Worm (Caenorhabditis elegans): ENCODE data around the gene srz-96.

Gene srz-96

DNA sequence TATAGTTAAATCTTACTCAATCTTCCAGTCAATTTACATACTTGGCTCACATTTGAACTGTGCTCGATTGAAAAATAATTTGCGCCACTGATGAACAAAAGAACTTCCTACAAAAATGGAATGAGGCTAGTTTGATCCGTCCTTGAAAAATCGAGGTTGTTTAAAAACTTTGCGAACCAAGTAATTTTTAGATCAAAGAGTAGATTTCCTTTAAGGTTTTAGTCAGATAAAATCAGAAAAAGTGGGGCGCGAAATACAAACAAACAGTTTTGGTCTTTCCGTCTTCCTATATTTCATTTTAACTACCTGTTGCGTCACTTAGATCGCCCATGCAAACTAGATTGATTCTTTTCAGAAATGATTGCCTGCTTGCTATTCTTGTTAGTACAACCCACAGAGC lies 2.8 kb downstream of the srz-96 start, which contains the start of gene Y68A4A.10:
Y68A4A.10 (plus strand) TSS at position 301 of the 400 bp plus-strand sequence.
- TF ChIP-seq aha-1 (tag) (peak; percentile 8), pqm-1 (tag; optimal IDR thresholded peaks at IDR 0.05) (no peak)

DNA sequence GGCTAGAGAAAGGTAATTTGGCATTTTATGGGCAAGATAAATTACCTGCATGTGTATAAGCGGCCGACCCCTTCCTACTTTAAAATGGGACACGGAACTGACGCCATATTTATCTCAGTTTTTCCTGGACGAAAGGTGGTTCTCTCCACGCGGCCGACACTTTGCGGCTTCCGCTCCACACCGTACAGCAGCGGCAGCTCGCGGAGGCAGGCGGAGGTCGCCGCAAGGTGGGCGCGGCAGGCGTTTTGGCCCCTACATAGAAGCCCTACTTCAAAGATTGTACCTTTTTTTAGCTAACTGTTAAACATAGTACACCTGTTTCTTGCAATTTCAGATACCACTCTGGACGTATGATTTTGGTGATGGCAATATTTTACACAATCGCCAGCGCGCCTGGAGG lies 7.4 kb downstream of the srz-96 start:
- TF ChIP-seq jun-1 (tag; optimal IDR thresholded peaks at IDR 0.05) (no peak), set-16 (GFP tag; IDR thresholded peaks at IDR 0.05) (peak; percentile 92)

DNA sequence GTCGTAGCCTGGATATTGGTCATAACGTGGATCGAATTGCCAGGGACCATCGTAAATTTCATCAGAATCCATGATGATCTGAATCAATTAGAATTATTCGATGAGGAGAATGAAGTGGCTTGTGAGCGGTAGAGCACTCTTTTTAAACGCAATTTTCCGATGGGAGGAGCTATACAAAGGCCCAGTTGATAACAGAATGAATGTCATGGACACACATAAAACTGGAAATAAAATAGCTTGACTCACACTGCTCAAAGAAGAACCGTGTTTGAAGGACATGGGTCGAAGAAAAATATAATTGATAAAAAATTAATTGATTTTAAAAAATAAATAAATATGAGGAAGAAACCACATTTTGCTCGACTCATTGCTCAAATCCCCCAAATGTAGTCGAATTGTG lies 9.0 kb downstream of the srz-96 start, which contains the start of gene Y68A4A.13:
Y68A4A.13 (minus strand) TSS at position 101 of the 400 bp plus-strand sequence.
- TF ChIP-seq spr-1 (tag; optimal IDR thresholded peaks at IDR 0.05): no peak
- TF ChIP-seq zip-2 (tag; optimal IDR thresholded peaks at IDR 0.05): no peak
- TF ChIP-seq aha-1 (tag): peak; percentile 44

DNA sequence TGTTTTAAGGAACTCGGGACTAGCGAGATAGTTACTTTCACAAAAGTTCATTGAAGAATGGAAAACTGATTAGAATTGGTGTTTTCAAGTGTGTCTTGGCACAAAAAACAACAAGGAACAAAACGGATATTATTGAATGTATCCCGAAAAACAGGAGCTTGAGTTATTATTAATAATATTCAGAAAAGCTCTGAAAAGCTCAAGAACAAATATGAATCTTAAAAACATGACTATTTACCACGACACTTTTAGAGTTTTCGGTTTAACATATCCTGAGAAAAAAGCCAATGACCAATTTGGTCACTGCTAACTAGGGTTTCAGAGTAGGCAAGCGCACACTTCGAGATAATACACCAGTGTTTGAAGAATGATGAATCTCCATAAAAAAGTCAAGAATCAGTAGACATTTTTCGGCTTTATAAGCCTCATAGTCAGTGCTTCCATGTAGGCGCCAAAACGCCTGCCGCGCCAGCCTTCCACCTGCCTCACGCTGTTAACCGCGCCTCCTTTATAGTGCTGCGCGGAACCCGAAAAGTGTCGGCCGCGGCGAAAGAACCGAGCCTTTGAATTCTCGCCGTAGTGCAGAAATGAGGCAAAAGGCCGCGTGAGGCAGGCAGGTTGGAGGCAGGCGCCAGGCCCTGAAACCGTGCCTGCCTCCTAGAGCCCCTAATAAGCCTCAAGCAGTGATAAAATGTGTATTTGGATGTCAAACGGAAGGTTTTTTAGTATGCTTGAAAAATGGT lies 13.1 kb downstream of the srz-96 start, which contains the start of gene srh-236:
srh-236 (minus strand) TSS at position 51 of the 743 bp plus-strand sequence.
- TF ChIP-seq set-16 (GFP tag; IDR thresholded peaks at IDR 0.05) (peak; percentile 86), cey-2 (tag; optimal IDR thresholded peaks at IDR 0.05; ENCODE audit: borderline replicate concordance, insufficient read depth) (no peak)

DNA sequence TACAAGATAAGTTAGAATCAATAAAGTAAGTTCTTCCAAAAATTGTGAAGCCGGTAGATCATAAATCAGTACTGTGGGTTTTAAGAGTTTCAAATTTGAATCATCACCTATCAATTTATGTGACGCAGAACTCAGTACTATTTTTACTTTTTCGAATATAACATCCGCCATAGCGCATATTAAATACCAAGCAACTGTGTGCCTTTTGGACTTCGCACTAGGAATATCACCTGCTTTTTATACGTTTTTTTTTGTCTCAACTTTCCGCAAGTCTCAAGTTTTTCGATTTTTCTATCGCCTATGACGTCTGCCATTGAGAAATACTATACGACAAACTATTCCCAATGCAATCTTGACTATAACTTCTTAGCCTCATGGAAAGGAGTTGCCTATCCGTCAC lies 13.7 kb downstream of the srz-96 start, which contains the start of gene srh-113:
srh-113 (plus strand) TSS at position 301 of the 400 bp plus-strand sequence.
- no peak for TF ChIP-seq lim-7 (GFP tag; IDR thresholded peaks at IDR 0.05)
- TF ChIP-seq nhr-102 (tag; optimal IDR thresholded peaks at IDR 0.05): no peak
- TF ChIP-seq mdt-29 (GFP tag; IDR thresholded peaks at IDR 0.05): no peak

DNA sequence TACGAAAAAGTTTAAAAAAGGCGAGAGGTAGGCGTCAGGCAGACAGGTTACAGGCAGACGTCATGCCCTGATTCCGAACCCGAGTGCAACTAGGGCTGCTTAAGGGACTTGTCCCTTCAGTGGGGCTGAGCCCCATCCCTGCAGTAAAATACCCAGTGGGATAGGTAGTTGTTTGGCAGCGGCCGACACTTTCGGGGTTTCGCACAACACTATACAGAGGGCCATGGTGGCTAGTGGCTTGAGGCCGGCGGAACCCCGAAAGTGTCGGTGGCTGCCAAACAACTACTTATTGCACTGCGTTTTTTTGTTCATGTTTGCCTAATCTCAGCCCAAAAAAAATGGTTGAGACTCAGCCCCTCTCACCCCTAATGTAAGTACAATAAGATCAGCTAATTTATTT lies 16.6 kb downstream of the srz-96 start:
- 0 out of 4 replicates have a peak, but pooled peaks of 1 of the 2 experiments have one; percentile 12 for TF ChIP-seq madf-5 (GFP tag; IDR thresholded peaks at IDR 0.05)
- TF ChIP-seq daf-16 (GFP tag; optimal IDR thresholded peaks at IDR 0.05): no peak
- no peak for TF ChIP-seq daf-16 (tag; optimal IDR thresholded peaks at IDR 0.05)

DNA sequence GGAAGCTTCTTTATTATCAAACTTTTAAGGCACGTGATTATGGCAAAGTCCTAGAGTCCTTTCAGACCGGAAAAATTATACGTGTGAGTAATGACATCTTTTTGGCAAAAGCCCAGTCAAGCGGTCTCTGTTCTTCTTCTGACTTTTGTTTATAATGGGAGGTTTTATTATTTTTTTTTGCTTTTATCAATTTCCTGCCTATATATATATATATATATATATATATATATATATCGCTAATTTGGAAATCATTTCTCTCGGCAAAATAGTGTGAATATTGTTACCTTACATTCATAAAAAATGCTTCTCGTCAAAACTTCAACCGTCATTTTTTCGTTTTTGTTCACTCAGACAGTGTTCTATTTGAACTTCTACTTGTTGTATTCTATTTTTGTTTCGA lies 18.7 kb downstream of the srz-96 start, which contains the start of gene srbc-62:
srbc-62 (plus strand) TSS at position 301 of the 400 bp plus-strand sequence.
- TF ChIP-seq fkh-10 (GFP tag; optimal IDR thresholded peaks at IDR 0.05) (no peak), ctbp-1 (GFP tag; IDR thresholded peaks at IDR 0.05) (no peak), fos-1 (tag; optimal IDR thresholded peaks at IDR 0.05) (no peak), nhr-28 (tag; optimal IDR thresholded peaks at IDR 0.05) (no peak), mes-2 (tag; optimal IDR thresholded peaks at IDR 0.05; ENCODE audit: poor library complexity, severe bottlenecking) (no peak), mep-1 (tag; optimal IDR thresholded peaks at IDR 0.05) (no peak)

DNA sequence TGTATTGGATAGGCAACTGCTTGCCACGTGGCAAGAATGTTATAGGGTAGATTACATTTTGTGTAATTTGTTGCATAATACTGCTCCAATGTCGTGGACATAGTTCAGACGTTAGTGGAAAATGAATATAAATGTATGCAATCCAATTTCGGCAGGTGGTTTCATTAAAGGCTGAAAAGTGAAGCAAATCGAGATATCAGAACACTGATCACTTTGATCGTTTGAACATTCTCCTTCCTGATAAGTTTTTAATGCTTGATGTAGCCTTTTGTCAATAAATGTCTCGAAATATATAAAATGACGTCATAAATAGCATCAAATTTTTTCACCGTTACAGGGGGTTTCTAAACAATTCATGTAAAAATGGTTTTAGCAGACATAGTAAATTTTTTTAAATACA lies 21.3 kb downstream of the srz-96 start, which contains the start of gene srh-109:
srh-109 (minus strand) TSS at position 101 of the 400 bp plus-strand sequence.
- TF ChIP-seq T20F7.1 (GFP tag; optimal IDR thresholded peaks at IDR 0.05): no peak

DNA sequence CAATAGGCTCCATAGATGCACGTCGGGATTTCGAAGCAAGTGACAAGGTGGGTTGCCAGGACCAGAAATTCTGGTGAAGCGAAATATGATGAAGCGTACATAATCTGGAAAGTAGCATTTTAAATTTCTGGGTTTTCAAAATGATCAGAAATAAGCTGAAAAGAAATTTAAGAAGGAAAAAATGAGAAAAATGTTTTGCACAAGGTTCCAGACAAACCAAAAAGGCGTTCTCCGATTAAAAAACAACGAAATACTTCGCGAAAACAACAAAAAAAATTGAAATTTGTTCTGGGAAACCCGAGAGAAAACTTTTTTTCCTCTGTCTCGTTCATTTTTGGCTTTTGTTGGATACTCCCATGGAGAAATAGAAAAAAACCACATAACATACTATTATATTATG lies 24.3 kb downstream of the srz-96 start, which contains the start of gene srh-252:
srh-252 (minus strand) TSS at position 101 of the 400 bp plus-strand sequence.
- TF ChIP-seq ceh-20 (GFP tag; IDR thresholded peaks at IDR 0.05) (no peak), daf-8 (GFP tag; IDR thresholded peaks at IDR 0.05) (no peak), ctbp-1 (GFP tag; IDR thresholded peaks at IDR 0.05) (no peak), hif-1 (tag; optimal IDR thresholded peaks at IDR 0.05) (no peak), lim-7 (GFP tag; IDR thresholded peaks at IDR 0.05) (no peak), tag-97 (GFP tag; IDR thresholded peaks at IDR 0.05) (no peak), spr-1 (tag; optimal IDR thresholded peaks at IDR 0.05) (no peak), daf-19 (GFP tag; conservative IDR thresholded peaks at IDR 0.05) (no peak), nhr-6 (tag; optimal IDR thresholded peaks at IDR 0.05) (no peak), lin-13 (GFP tag; optimal IDR thresholded peaks at IDR 0.05) (no peak), F37D6.2 (tag; optimal IDR thresholded peaks at IDR 0.05) (no peak), T26A8.4 (GFP tag; IDR thresholded peaks at IDR 0.05) (no peak)
